Fruit fly (Drosophila melanogaster) whole organism, prepupa: Measurements from ENCODE around the gene Usp8.

Source experiments
- CG3919 ChIP-seq: fragments of 200-800 bp; sonication (Bioruptor generic); optimal IDR thresholded peaks from 3 replicates; lab custom pipeline; 2016; ENCODE audit warnings: missing biosample characterization, missing genetic modification characterization
- Eip78C ChIP-seq: fragments of 200-800 bp; sonication (Bioruptor generic); peaks from one replicate; lab custom pipeline; 2016; ENCODE audit warnings: missing biosample characterization, missing genetic modification characterization
- Sox102F ChIP-seq: fragments of 200-800 bp; sonication (Bioruptor generic); optimal IDR thresholded peaks from 2 replicates; lab custom pipeline; 2016; ENCODE audit warnings: missing biosample characterization, mild to moderate bottlenecking, missing genetic modification characterization
- Sox14 ChIP-seq: fragments of 200-800 bp; sonication (Bioruptor generic); optimal IDR thresholded peaks from 3 replicates; lab custom pipeline; 2016; ENCODE audit warnings: missing biosample characterization, missing genetic modification characterization

DNA sequence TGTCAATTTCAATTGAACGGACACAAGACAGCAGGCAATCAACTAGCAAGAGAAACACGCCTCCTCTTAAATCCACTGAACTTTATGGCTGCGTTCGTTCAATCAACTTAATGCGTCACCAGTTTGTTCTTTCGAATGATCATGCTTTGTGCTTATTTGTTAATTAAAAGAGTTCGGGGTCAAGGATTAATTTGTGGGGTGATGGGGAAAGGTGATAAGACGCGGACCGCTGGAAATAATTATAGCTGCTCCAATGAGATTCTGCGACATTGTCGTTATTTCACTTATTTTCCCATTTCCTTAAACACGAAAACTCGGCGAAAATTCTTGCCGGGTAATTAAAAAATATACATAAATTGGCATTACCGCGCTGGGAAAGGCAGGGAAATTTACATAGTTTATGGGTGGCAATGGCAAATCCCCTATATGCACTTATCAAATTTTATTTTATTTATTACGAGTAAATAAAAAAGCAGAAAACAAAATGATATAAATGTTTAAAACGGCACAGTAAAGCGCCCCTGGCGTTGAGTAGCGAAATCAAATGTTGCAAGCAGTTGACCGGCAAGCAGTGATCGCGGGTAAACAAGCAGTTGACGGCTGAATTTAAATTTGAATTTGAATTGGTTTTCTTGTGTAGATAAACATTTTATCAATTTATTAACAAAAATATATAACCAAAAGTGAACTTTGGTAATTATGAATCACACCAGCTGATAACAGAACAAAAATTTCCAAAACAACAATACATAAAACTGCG is 50.5 kb downstream of the Usp8 start:
- peak; percentile 67 for TF ChIP-seq Eip78C (GFP tag; lab: Kevin White, UChicago)
- TF ChIP-seq Sox102F (GFP tag; lab: Kevin White, UChicago): no peak
- peak; percentile 56 for TF ChIP-seq Sox14 (GFP tag; lab: Kevin White, UChicago)
- TF ChIP-seq CG3919 (GFP tag; lab: Kevin White, UChicago): peak; percentile 63
